Fruit fly (Drosophila melanogaster): ENCODE data around the gene Vps16A.

The Vps16A gene

DNA sequence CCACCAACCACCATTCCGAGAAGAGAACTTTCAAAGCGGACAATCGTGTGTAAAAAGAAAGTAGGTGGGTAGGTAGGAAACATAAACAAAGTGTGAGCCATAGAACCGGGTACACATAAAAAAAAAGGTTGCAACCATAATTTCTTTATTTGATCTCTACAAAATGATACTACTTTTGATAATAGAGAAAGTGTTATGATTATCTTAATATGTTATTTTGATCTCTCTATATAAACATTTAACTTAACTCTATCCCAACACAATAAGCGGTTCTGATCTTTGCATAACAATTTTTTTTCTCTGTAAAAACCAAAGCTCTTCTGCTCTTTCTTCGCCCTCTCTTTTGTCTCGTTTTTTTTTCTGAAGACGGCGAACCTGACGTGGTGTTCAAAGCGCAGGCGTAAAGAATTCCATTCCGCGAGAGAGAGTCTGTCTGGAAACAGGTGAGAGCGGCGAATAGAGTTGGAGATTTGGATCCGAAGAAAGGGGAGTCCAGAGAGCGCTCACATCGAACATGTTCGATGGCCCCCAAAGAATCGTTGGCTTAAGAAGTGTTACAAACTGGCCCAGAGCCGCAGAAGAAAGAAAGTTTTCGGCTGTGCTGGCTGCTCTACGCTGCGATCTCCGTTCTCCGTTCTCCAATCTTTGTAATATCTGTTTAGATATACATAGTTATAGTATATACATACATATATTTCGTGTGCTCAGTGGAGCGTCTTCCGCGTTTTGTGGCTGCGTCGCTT, 19.8 kb upstream of the Vps16A start (continued):
- peak; percentile 91 for TF ChIP-seq CG10979 (tag; optimal IDR thresholded peaks at IDR 0.05)
- TF ChIP-seq Med (GFP tag) = peak; percentile 83
- TF ChIP-seq Xbp1 (GFP tag; optimal IDR thresholded peaks at IDR 0.05) = peak; percentile 78
- TF ChIP-seq fru (optimal IDR thresholded peaks at IDR 0.05) = no peak
- TF ChIP-seq CG7357 (GFP tag; IDR thresholded peaks at IDR 0.05) = peak; percentile 26; the same call in 1 of the 3 replicates
- TF ChIP-seq Ssrp (tag; optimal IDR thresholded peaks at IDR 0.05) = peak; percentile 63
- peak; percentile 78 for TF ChIP-seq CG8924 (tag; optimal IDR thresholded peaks at IDR 0.05)
- TF ChIP-seq pfk (GFP tag; optimal IDR thresholded peaks at IDR 0.05) = no peak
- peak; percentile 74 to 90 for TF ChIP-seq bsh (GFP tag; optimal IDR thresholded peaks at IDR 0.05)
- peak; percentile 71; the same call in 1 of the 2 replicates for TF ChIP-seq stc (GFP tag; IDR thresholded peaks at IDR 0.05)
- peak; percentile 64 for TF ChIP-seq Mes4 (GFP tag; optimal IDR thresholded peaks at IDR 0.05)
- TF ChIP-seq CG31388 (GFP tag; optimal IDR thresholded peaks at IDR 0.05) = no peak
- no peak for TF ChIP-seq CG9932 (GFP tag; IDR thresholded peaks at IDR 0.05)
- peak; percentile 50 for TF ChIP-seq Nf-YB (GFP tag; optimal IDR thresholded peaks at IDR 0.05)
- peak; percentile 80 for TF ChIP-seq CG18262 (tag; optimal IDR thresholded peaks at IDR 0.05)
- no peak for TF ChIP-seq fd102C (GFP tag; optimal IDR thresholded peaks at IDR 0.05)
- TF ChIP-seq CG16779 (GFP tag; IDR thresholded peaks at IDR 0.05) = no peak
- no peak for TF ChIP-seq lab (GFP tag; optimal IDR thresholded peaks at IDR 0.05)
- TF ChIP-seq Hmr (GFP tag; optimal IDR thresholded peaks at IDR 0.05) = no peak
- no peak for TF ChIP-seq run (tag; optimal IDR thresholded peaks at IDR 0.05)
- TF ChIP-seq tgo (GFP tag; IDR thresholded peaks at IDR 0.05) = peak; percentile 15; the same call in 1 of the 3 replicates
- no peak for TF ChIP-seq ap (GFP tag; IDR thresholded peaks at IDR 0.05)
- TF ChIP-seq gsb-n (tag; optimal IDR thresholded peaks at IDR 0.05) = peak; percentile 85
- no peak for TF ChIP-seq gro (GFP tag; optimal IDR thresholded peaks at IDR 0.05)
- peak; percentile 56 for TF ChIP-seq CG12104 (GFP tag; optimal IDR thresholded peaks at IDR 0.05)
- TF ChIP-seq CG5180 (GFP tag; optimal IDR thresholded peaks at IDR 0.05) = peak; percentile 96
- TF ChIP-seq cad (GFP tag; optimal IDR thresholded peaks at IDR 0.05) = no peak
- TF ChIP-seq Eip74EF (GFP tag; optimal IDR thresholded peaks at IDR 0.05) = peak in 1 of 2 experiments; percentile 56
- no peak for TF ChIP-seq CG7745 (tag; optimal IDR thresholded peaks at IDR 0.05)
- no peak for TF ChIP-seq CG6854 (GFP tag; optimal IDR thresholded peaks at IDR 0.05)
- no peak for TF ChIP-seq CG15073 (GFP tag; optimal IDR thresholded peaks at IDR 0.05)
- TF ChIP-seq CG18011 (GFP tag; optimal IDR thresholded peaks at IDR 0.05) = no peak
- TF ChIP-seq CG14667 (GFP tag; IDR thresholded peaks at IDR 0.05) = no peak
- TF ChIP-seq CG3065 (GFP tag; optimal IDR thresholded peaks at IDR 0.05) = no peak
- no peak for TF ChIP-seq Optix (GFP tag; IDR thresholded peaks at IDR 0.05)
- TF ChIP-seq Sox102F (GFP tag; optimal IDR thresholded peaks at IDR 0.05) = peak; percentile 74
- no peak for TF ChIP-seq jigr1 (GFP tag; IDR thresholded peaks at IDR 0.05)
- TF ChIP-seq NC2α (GFP tag; optimal IDR thresholded peaks at IDR 0.05) = peak; percentile 31
- no peak for TF ChIP-seq Jarid2 (GFP tag; optimal IDR thresholded peaks at IDR 0.05)
- no peak for TF ChIP-seq YL-1 (GFP tag; optimal IDR thresholded peaks at IDR 0.05)
- TF ChIP-seq Abd-B (GFP tag; optimal IDR thresholded peaks at IDR 0.05) = peak; percentile 14
- TF ChIP-seq gcm2 (GFP tag; optimal IDR thresholded peaks at IDR 0.05) = no peak
- peak; percentile 2 for TF ChIP-seq shn (GFP tag; optimal IDR thresholded peaks at IDR 0.05)
- peak; percentile 81 for TF ChIP-seq Spps (tag; optimal IDR thresholded peaks at IDR 0.05)
- no peak for TF ChIP-seq dan (GFP tag; IDR thresholded peaks at IDR 0.05)
- TF ChIP-seq pum (GFP tag; optimal IDR thresholded peaks at IDR 0.05) = peak; percentile 30
- TF ChIP-seq CG6683 (GFP tag; optimal IDR thresholded peaks at IDR 0.05) = peak; percentile 23
- TF ChIP-seq Ravus (GFP tag; IDR thresholded peaks at IDR 0.05) = no peak
- no peak for TF ChIP-seq CG12071 (GFP tag; optimal IDR thresholded peaks at IDR 0.05)
